Fruit fly (Drosophila melanogaster): ENCODE measurements around the gene Sf3b5.

The Sf3b5 gene

DNA sequence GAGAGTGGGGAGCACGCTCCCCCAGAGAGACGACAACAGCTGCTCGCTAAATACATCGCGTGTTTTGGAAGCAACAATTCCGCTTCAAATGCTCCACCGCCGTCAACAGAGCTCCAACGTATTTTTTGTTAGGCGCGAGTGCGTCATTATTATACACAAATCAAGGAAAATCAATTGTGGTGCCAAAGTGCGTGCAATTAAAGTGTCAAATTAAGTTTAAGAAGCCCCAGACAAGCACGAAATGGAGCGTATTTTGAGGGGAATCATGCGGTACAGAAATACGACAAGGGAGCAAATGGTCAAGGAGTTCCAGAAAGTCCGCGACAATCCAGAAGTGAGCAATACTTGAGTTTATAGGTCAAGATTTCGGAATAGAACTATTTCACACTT lies 34.4 kb downstream of the Sf3b5 start, which contains the start of gene CAHbeta (continued):
- TF ChIP-seq pnt (GFP tag; optimal IDR thresholded peaks at IDR 0.05), result no peak
- TF ChIP-seq CG18476 (GFP tag; optimal IDR thresholded peaks at IDR 0.05), result no peak
- TF ChIP-seq bcd (GFP tag; optimal IDR thresholded peaks at IDR 0.05), result no peak
- TF ChIP-seq yki (optimal IDR thresholded peaks at IDR 0.05), result no peak
- no peak for TF ChIP-seq Gug (GFP tag; IDR thresholded peaks at IDR 0.05)
- TF ChIP-seq ci (GFP tag; IDR thresholded peaks at IDR 0.05), result peak; percentile 43; the same call in 1 of the 3 replicates
- TF ChIP-seq hb (GFP tag; IDR thresholded peaks at IDR 0.05; ENCODE audit: partially characterized antibody), result no peak
- no peak for TF ChIP-seq CG8359 (GFP tag; optimal IDR thresholded peaks at IDR 0.05; ENCODE audit: borderline replicate concordance)
- no peak for TF ChIP-seq NK7.1 (GFP tag; optimal IDR thresholded peaks at IDR 0.05)
- TF ChIP-seq CG2889 (GFP tag; IDR thresholded peaks at IDR 0.05), result no peak
- TF ChIP-seq CG11093 (GFP tag; IDR thresholded peaks at IDR 0.05), result no peak
- TF ChIP-seq Adf1 (GFP tag; IDR thresholded peaks at IDR 0.05), result 0 out of 2 replicates have a peak, but pooled peaks have one; percentile 15
- TF ChIP-seq wdn (GFP tag; IDR thresholded peaks at IDR 0.05), result no peak
- TF ChIP-seq CG10209 (GFP tag; optimal IDR thresholded peaks at IDR 0.05), result no peak
- no peak for TF ChIP-seq Optix (GFP tag; IDR thresholded peaks at IDR 0.05)
- no peak for TF ChIP-seq CG4404 (GFP tag; IDR thresholded peaks at IDR 0.05)
- no peak for TF ChIP-seq ham (GFP tag; IDR thresholded peaks at IDR 0.05)
- TF ChIP-seq phol (tag; optimal IDR thresholded peaks at IDR 0.05), result no peak
- TF ChIP-seq CG14014 (GFP tag; IDR thresholded peaks at IDR 0.05), result no peak; the same call in 1 of the 2 replicates
- TF ChIP-seq CG12071 (GFP tag; optimal IDR thresholded peaks at IDR 0.05), result peak; percentile 58
- no peak for TF ChIP-seq CG8944 (GFP tag; optimal IDR thresholded peaks at IDR 0.05)
- no peak for TF ChIP-seq Sry-β (GFP tag; optimal IDR thresholded peaks at IDR 0.05)
- no peak for TF ChIP-seq Dfd (GFP tag; optimal IDR thresholded peaks at IDR 0.05)
- no peak for TF ChIP-seq nom (GFP tag; optimal IDR thresholded peaks at IDR 0.05)
- peak; percentile 23; the same call in 1 of the 2 replicates for TF ChIP-seq stc (GFP tag; IDR thresholded peaks at IDR 0.05)
- peak; percentile 84 for TF ChIP-seq scrt (GFP tag; optimal IDR thresholded peaks at IDR 0.05)
- TF ChIP-seq rib (GFP tag; IDR thresholded peaks at IDR 0.05), result 0 out of 2 replicates have a peak, but pooled peaks have one; percentile 35
- TF ChIP-seq mirr (GFP tag; optimal IDR thresholded peaks at IDR 0.05), result peak; percentile 23
- TF ChIP-seq CoRest (tag; optimal IDR thresholded peaks at IDR 0.05), result no peak
- no peak for TF ChIP-seq CG15073 (GFP tag; optimal IDR thresholded peaks at IDR 0.05)
- TF ChIP-seq Eip74EF (GFP tag; optimal IDR thresholded peaks at IDR 0.05), result no peak
- TF ChIP-seq pita (GFP tag; optimal IDR thresholded peaks at IDR 0.05), result no peak
- no peak for TF ChIP-seq nerfin-1 (tag; optimal IDR thresholded peaks at IDR 0.05)
- TF ChIP-seq bowl (GFP tag; IDR thresholded peaks at IDR 0.05), result no peak
- no peak for TF ChIP-seq Neu2 (GFP tag; optimal IDR thresholded peaks at IDR 0.05; ENCODE audit: borderline replicate concordance)
- no peak for TF ChIP-seq CG9876 (GFP tag; optimal IDR thresholded peaks at IDR 0.05)
- no peak for TF ChIP-seq eyg (GFP tag; optimal IDR thresholded peaks at IDR 0.05)
- TF ChIP-seq grau (tag; optimal IDR thresholded peaks at IDR 0.05), result no peak
- TF ChIP-seq CG42726 (GFP tag; IDR thresholded peaks at IDR 0.05; ENCODE audit: partially characterized antibody), result no peak
- TF ChIP-seq gro (GFP tag; optimal IDR thresholded peaks at IDR 0.05), result peak; percentile 36
- peak; percentile 15 for TF ChIP-seq kay (GFP tag; optimal IDR thresholded peaks at IDR 0.05)
- no peak for TF ChIP-seq unpg (GFP tag; optimal IDR thresholded peaks at IDR 0.05)
- TF ChIP-seq CG10462 (GFP tag; optimal IDR thresholded peaks at IDR 0.05), result no peak
- TF ChIP-seq BEAF-32 (GFP tag; optimal IDR thresholded peaks at IDR 0.05), result no peak
- no peak for TF ChIP-seq CHES-1-like (GFP tag; optimal IDR thresholded peaks at IDR 0.05)
- no peak for TF ChIP-seq CG10321 (GFP tag; IDR thresholded peaks at IDR 0.05)
- no peak for TF ChIP-seq mld (GFP tag; IDR thresholded peaks at IDR 0.05; ENCODE audit: partially characterized antibody)
- no peak for TF ChIP-seq zfh2 (GFP tag; optimal IDR thresholded peaks at IDR 0.05)
- no peak for TF ChIP-seq gce (GFP tag; IDR thresholded peaks at IDR 0.05)
- TF ChIP-seq caup (GFP tag; optimal IDR thresholded peaks at IDR 0.05; ENCODE audit: severe bottlenecking), result no peak
- no peak for TF ChIP-seq CG32772 (GFP tag; IDR thresholded peaks at IDR 0.05)
- TF ChIP-seq ken (GFP tag; IDR thresholded peaks at IDR 0.05), result no peak

Measured in whole organism, embryonic.